Worm (Caenorhabditis elegans): ENCODE results near the gene F40F8.11.

Gene F40F8.11

DNA sequence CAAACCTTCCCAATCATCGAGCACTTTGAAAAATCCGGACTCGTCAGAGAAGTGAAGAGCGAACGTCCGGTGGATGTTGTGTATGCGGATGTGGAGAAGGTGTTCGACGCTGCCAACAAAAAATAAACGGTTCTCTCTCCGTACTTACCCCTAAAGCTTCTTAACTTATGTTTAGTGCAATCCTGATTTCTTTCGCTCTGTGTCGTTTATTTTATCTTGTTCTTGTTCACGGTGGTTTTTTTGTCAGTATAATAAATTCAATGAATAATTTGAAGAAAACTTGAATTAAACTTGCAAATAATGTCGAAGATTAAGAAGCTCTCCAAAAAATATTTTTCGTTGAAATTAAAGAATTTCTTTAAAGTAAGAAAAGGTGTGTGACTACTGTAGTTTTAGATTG, 3.4 kb downstream of the F40F8.11 start, which contains the start of gene F40F8.3:
F40F8.3 (plus strand) TSS at position 301 of the 400 bp plus-strand sequence.
- TF ChIP-seq ztf-25 (GFP tag; IDR thresholded peaks at IDR 0.05) (no peak), sdz-38 (tag; optimal IDR thresholded peaks at IDR 0.05) (no peak), ztf-26 (tag; optimal IDR thresholded peaks at IDR 0.05) (no peak), Y56A3A.18 (GFP tag; IDR thresholded peaks at IDR 0.05) (no peak), egl-44 (GFP tag; IDR thresholded peaks at IDR 0.05) (no peak), K12H6.12 (tag; optimal IDR thresholded peaks at IDR 0.05) (no peak)

DNA sequence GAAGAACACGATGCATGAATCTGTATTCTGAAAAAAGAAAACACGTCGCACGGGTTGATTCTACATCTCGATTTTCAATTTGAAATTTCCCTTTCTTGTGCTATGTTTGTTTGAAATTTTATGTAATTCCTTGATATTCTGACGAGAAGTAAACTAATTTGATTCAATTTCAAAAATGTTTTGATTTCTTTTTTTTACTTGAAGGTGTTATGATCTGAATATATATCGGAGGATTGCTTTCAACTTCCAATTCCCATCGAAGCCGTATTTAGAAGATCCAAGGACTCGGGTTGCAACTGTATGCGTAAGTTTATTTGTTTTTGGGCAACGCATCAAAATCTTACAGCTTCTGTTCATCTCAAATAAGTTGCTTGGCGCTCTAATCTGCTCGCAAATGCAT, 5.0 kb downstream of the F40F8.11 start, which contains the start of gene F40F8.1:
F40F8.1 (plus strand) TSS at position 301 of the 400 bp plus-strand sequence.
- TF ChIP-seq ztf-3 (GFP tag; optimal IDR thresholded peaks at IDR 0.05) = no peak
- no peak for TF ChIP-seq madf-6 (GFP tag; IDR thresholded peaks at IDR 0.05)
- TF ChIP-seq F23B12.7 (tag; optimal IDR thresholded peaks at IDR 0.05; ENCODE audit: insufficient read depth) = no peak
- no peak for TF ChIP-seq ztf-18 (tag; optimal IDR thresholded peaks at IDR 0.05)
- TF ChIP-seq chd-7 (tag; optimal IDR thresholded peaks at IDR 0.05) = no peak
- TF ChIP-seq lin-35 (GFP tag; optimal IDR thresholded peaks at IDR 0.05) = no peak
- no peak for TF ChIP-seq nhr-27 (tag; optimal IDR thresholded peaks at IDR 0.05)
- no peak for TF ChIP-seq lsl-1 (GFP tag; optimal IDR thresholded peaks at IDR 0.05)

DNA sequence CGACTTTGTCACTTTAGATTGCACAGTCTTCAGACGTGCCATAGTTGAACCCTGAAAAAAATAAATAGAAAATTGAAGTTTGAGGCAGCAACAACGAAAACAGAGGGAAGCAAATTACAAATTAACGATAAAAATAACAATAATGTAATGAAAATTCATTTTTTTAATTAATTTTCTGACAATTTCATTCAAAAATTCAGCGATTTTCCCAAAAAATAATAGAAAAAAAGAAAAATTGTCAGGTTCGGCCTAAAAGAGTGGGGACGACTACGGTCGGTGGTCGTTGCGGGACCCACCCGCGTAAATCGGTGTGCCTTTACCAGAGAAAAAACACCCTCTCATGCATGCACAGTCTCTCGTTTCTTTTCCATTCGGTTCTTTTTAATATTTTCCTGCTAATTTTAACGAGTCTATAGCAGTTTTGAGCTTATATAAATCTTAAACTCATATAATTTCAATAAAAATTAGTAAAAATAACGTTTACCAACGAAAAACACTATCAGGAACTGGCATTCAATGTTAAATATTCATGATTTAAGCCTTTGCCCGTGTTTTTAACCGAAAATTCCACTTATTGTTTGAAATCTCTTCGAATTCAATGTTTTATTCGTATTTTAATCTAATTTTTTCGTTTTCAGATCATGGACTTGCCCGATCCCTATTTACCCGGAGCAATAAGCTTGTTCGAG, 5.9 kb downstream of the F40F8.11 start, which contains the start of the genes rps-9 and lsm-1:
rps-9 (minus strand) TSS at position 51 of the 689 bp plus-strand sequence.
lsm-1 (plus strand) TSS at position 639 of the 689 bp plus-strand sequence.
- TF ChIP-seq mcd-1 (GFP tag; IDR thresholded peaks at IDR 0.05) (peak; percentile 69), lsl-1 (GFP tag; optimal IDR thresholded peaks at IDR 0.05) (peak; percentile 85), let-607 (tag; optimal IDR thresholded peaks at IDR 0.05) (no peak), F23B12.7 (tag; optimal IDR thresholded peaks at IDR 0.05; ENCODE audit: insufficient read depth) (peak; percentile 83), lin-54 (GFP tag; optimal IDR thresholded peaks at IDR 0.05) (peak; percentile 40), pbrm-1 (GFP tag; IDR thresholded peaks at IDR 0.05) (peak; percentile 6; the same call in 1 of the 2 replicates), attf-5 (GFP tag; optimal IDR thresholded peaks at IDR 0.05) (peak; percentile 42), madf-8 (GFP tag; conservative IDR thresholded peaks at IDR 0.05) (0 out of 2 replicates have a peak, but pooled peaks have one; percentile 19), F49E8.2 (tag; optimal IDR thresholded peaks at IDR 0.05; ENCODE audit: insufficient read depth) (peak; percentile 33), lin-35 (GFP tag; optimal IDR thresholded peaks at IDR 0.05) (peak in 1 of 3 experiments; percentile 31), rcor-1 (GFP tag; IDR thresholded peaks at IDR 0.05) (0 out of 2 replicates have a peak, but pooled peaks have one; percentile 16), efl-1 (GFP tag; optimal IDR thresholded peaks at IDR 0.05) (peak; percentile 46), snpc-4 (GFP tag; optimal IDR thresholded peaks at IDR 0.05) (no peak), snpc-4 (tag; optimal IDR thresholded peaks at IDR 0.05) (peak in 2 of 4 experiments; percentile 39 to 46), dox-1 (GFP tag; IDR thresholded peaks at IDR 0.05) (peak; percentile 57; the same call in 1 of the 2 replicates), F33H1.4 (GFP tag; IDR thresholded peaks at IDR 0.05) (peak; percentile 94), D2030.7 (GFP tag; IDR thresholded peaks at IDR 0.05) (peak; percentile 63), let-526 (GFP tag; IDR thresholded peaks at IDR 0.05) (no peak), ceh-91 (GFP tag; IDR thresholded peaks at IDR 0.05) (peak; percentile 70), sptf-2 (GFP tag; optimal IDR thresholded peaks at IDR 0.05) (no peak), madf-6 (GFP tag; IDR thresholded peaks at IDR 0.05) (peak; percentile 65), hmg-1.2 (GFP tag; IDR thresholded peaks at IDR 0.05) (peak; percentile 97), snpc-1.1 (tag; optimal IDR thresholded peaks at IDR 0.05; ENCODE audit: insufficient read depth) (peak; percentile 8), madf-3 (GFP tag; IDR thresholded peaks at IDR 0.05) (0 out of 2 replicates have a peak, but pooled peaks have one; percentile 28), K11D2.4 (GFP tag; IDR thresholded peaks at IDR 0.05) (no peak), ZK185.1 (tag; optimal IDR thresholded peaks at IDR 0.05; ENCODE audit: poor library complexity, severe bottlenecking) (peak; percentile 41), cebp-1 (GFP tag; IDR thresholded peaks at IDR 0.05) (no peak), cebp-1 (tag; optimal IDR thresholded peaks at IDR 0.05) (peak; percentile 11), tbp1 (GFP tag; optimal IDR thresholded peaks at IDR 0.05) (peak; percentile 36), aptf-2 (GFP tag; conservative IDR thresholded peaks at IDR 0.05) (no peak), snpc-1.3 (tag; optimal IDR thresholded peaks at IDR 0.05; ENCODE audit: insufficient read depth) (peak; percentile 10), zfh-2 (GFP tag; conservative IDR thresholded peaks at IDR 0.05) (no peak)

All from whole organism, young adult.